Worm (Caenorhabditis elegans) whole organism, L1 larva: Measurements from ENCODE around the gene pnp-1.

Experiments used
- C16A3.4 ChIP-seq: fragments of 150-350 bp; optimal IDR thresholded peaks from 2 replicates; lab custom pipeline; 2014; ENCODE audit warnings: missing biosample characterization, missing genetic modification characterization
- C34B4.2 ChIP-seq: sonication (generic microtip); optimal IDR thresholded peaks from 2 replicates; lab custom pipeline; 2017; ENCODE audit warnings: mild to moderate bottlenecking, missing genetic modification characterization, missing compliant biosample characterization
- F16B12.6 ChIP-seq: fragments of 150-350 bp; optimal IDR thresholded peaks from 2 replicates; lab custom pipeline; 2014; ENCODE audit warnings: missing biosample characterization, missing genetic modification characterization
- Y116A8C.19 ChIP-seq: sonication (generic microtip); optimal IDR thresholded peaks from 2 replicates; lab custom pipeline; 2016; ENCODE audit warnings: missing compliant biosample characterization, missing genetic modification characterization, borderline replicate concordance
- aha-1 ChIP-seq: fragments of 150-350 bp; optimal IDR thresholded peaks from 2 replicates; lab custom pipeline; 2014; ENCODE audit warnings: missing biosample characterization, missing genetic modification characterization
- aly-2 ChIP-seq: fragments of 150-350 bp; optimal IDR thresholded peaks from 2 replicates; lab custom pipeline; 2014; ENCODE audit warnings: missing biosample characterization, missing genetic modification characterization
- blmp-1 ChIP-seq: fragments of 150-350 bp; optimal IDR thresholded peaks from 2 replicates; lab custom pipeline; 2014; ENCODE audit warnings: missing biosample characterization, missing genetic modification characterization
- ceh-63 ChIP-seq: fragments of 200-800 bp; sonication (Bioruptor generic); optimal IDR thresholded peaks from 2 replicates; lab custom pipeline; 2018; ENCODE audit warnings: mild to moderate bottlenecking, missing genetic modification characterization, missing compliant biosample characterization
- ceh-8 ChIP-seq: fragments of 200-800 bp; sonication (Bioruptor generic); optimal IDR thresholded peaks from 2 replicates; lab custom pipeline; 2018; ENCODE audit warnings: mild to moderate bottlenecking, missing genetic modification characterization, moderate library complexity, missing compliant biosample characterization
- ceh-82 ChIP-seq, 3 experiments: fragments of 150-350 bp in 1 of 3; sonication (generic microtip) in 2 of 3; optimal IDR thresholded peaks; 2 replicates each; lab custom pipeline; 2014 to 2017; ENCODE audit warnings: missing biosample characterization in 3 of 3, missing genetic modification characterization in 3 of 3
- ceh-88 ChIP-seq: fragments of 200-800 bp; sonication (Bioruptor generic); IDR thresholded peaks from 2 replicates; pipeline ENCODE4 v1.3.6; 2022; ENCODE audit warnings: missing genetic modification characterization, missing compliant biosample characterization
- ceh-90 ChIP-seq: sonication (generic microtip); optimal IDR thresholded peaks from 2 replicates; lab custom pipeline; 2016; ENCODE audit warnings: missing genetic modification characterization, missing compliant biosample characterization
- dpl-1 ChIP-seq, 3 experiments: fragments of 150-350 bp in 2 of 3; sonication (generic microtip) in 1 of 3; optimal IDR thresholded peaks; 2 replicates each; lab custom pipeline; 2014 to 2017; ENCODE audit warnings: missing biosample characterization in 3 of 3, missing genetic modification characterization in 3 of 3, missing genetic modification reagents in 3 of 3
- efl-1 ChIP-seq, 4 experiments: fragments of 150-350 bp; optimal IDR thresholded peaks in 3 of 4; peaks in 1 of 4; 1 replicate in 1 of 4; 2 replicates in 3 of 4; lab custom pipeline; 2014; ENCODE audit warnings: missing biosample characterization in 2 of 4, missing genetic modification characterization in 2 of 4, missing genetic modification reagents in 2 of 4
- efl-3 ChIP-seq: fragments of 200-800 bp; sonication (Bioruptor generic); optimal IDR thresholded peaks from 2 replicates; lab custom pipeline; 2018; ENCODE audit warnings: mild to moderate bottlenecking, missing genetic modification characterization, missing compliant biosample characterization
- egl-13 ChIP-seq: sonication (generic microtip); optimal IDR thresholded peaks from 2 replicates; lab custom pipeline; 2016; ENCODE audit warnings: missing genotype, missing genetic modification reagents, missing genetic modification characterization, missing compliant biosample characterization
- elt-3 ChIP-seq, 6 experiments: fragments of 150-350 bp in 1 of 6; sonication (generic microtip); optimal IDR thresholded peaks; 2 replicates each; lab custom pipeline; 2017 to 2018; ENCODE audit warnings: missing biosample characterization in 6 of 6, missing genetic modification characterization in 6 of 6, inconsistent platforms in 1 of 6
- ets-5 ChIP-seq: fragments of 200-800 bp; sonication (Bioruptor generic); IDR thresholded peaks from 2 replicates; pipeline ENCODE4 v1.3.6; 2022; ENCODE audit warnings: missing genetic modification characterization, missing compliant biosample characterization
- fkh-4 ChIP-seq: sonication (generic microtip); optimal IDR thresholded peaks from 2 replicates; lab custom pipeline; 2016; ENCODE audit warnings: missing compliant biosample characterization, missing genetic modification characterization, borderline replicate concordance
- fos-1 ChIP-seq: fragments of 150-350 bp; optimal IDR thresholded peaks from 2 replicates; lab custom pipeline; 2014; ENCODE audit warnings: missing biosample characterization, missing genetic modification characterization
- grh-1 ChIP-seq: fragments of 200-800 bp; sonication (Bioruptor generic); IDR thresholded peaks from 2 replicates; pipeline ENCODE4 v1.3.6; 2022; ENCODE audit warnings: missing genetic modification reagents, missing genetic modification characterization, missing compliant biosample characterization
- hlh-4 ChIP-seq: sonication (generic microtip); optimal IDR thresholded peaks from 2 replicates; lab custom pipeline; 2016; ENCODE audit warnings: mild to moderate bottlenecking, missing genetic modification characterization, missing compliant biosample characterization
- hpl-2 ChIP-seq: fragments of 150-350 bp; optimal IDR thresholded peaks from 2 replicates; lab custom pipeline; 2014; ENCODE audit warnings: missing biosample characterization, missing genetic modification reagents, missing genetic modification characterization
- irx-1 ChIP-seq: sonication (generic microtip); optimal IDR thresholded peaks from 2 replicates; lab custom pipeline; 2016; ENCODE audit warnings: missing genetic modification characterization, missing compliant biosample characterization
- lin-13 ChIP-seq: fragments of 150-350 bp; optimal IDR thresholded peaks from 2 replicates; lab custom pipeline; 2014; ENCODE audit warnings: missing biosample characterization, missing genetic modification reagents, missing genetic modification characterization
- lin-15B ChIP-seq: fragments of 150-350 bp; sonication (generic microtip); optimal IDR thresholded peaks from 3 replicates; lab custom pipeline; 2014; ENCODE audit warnings: missing biosample characterization, missing genetic modification characterization
- lsy-2 ChIP-seq, 2 experiments: fragments of 150-350 bp; optimal IDR thresholded peaks; 2 replicates each; lab custom pipeline; 2014; ENCODE audit warnings: missing biosample characterization in 2 of 2, missing genetic modification characterization in 2 of 2
- mdl-1 ChIP-seq, 2 experiments: fragments of 150-350 bp; optimal IDR thresholded peaks; 2 replicates each; lab custom pipeline; 2014 to 2017; ENCODE audit warnings: missing biosample characterization in 2 of 2, missing genetic modification characterization in 2 of 2, inconsistent platforms in 1 of 2
- mep-1 ChIP-seq: fragments of 150-350 bp; optimal IDR thresholded peaks from 2 replicates; lab custom pipeline; 2014; ENCODE audit warnings: missing biosample characterization, missing genetic modification characterization
- nhr-12 ChIP-seq: sonication (generic microtip); optimal IDR thresholded peaks from 2 replicates; lab custom pipeline; 2017; ENCODE audit warnings: missing biosample characterization, missing genetic modification characterization
- nhr-19 ChIP-seq: fragments of 200-800 bp; sonication (Bioruptor generic); conservative IDR thresholded peaks from 2 replicates; pipeline ENCODE4 v1.3.6; 2022; ENCODE audit warnings: missing genetic modification characterization, missing compliant biosample characterization
- nhr-20 ChIP-seq: sonication (generic microtip); optimal IDR thresholded peaks from 2 replicates; lab custom pipeline; 2016; ENCODE audit warnings: mild to moderate bottlenecking, missing genetic modification characterization, missing compliant biosample characterization
- nhr-237 ChIP-seq: fragments of 150-350 bp; optimal IDR thresholded peaks from 2 replicates; lab custom pipeline; 2014; ENCODE audit warnings: missing biosample characterization, missing genetic modification characterization
- nhr-28 ChIP-seq: fragments of 150-350 bp; optimal IDR thresholded peaks from 2 replicates; lab custom pipeline; 2014; ENCODE audit warnings: missing biosample characterization, missing genetic modification characterization
- nhr-47 ChIP-seq: sonication (generic microtip); optimal IDR thresholded peaks from 2 replicates; lab custom pipeline; 2016; ENCODE audit warnings: mild to moderate bottlenecking, missing genetic modification characterization, moderate library complexity, missing compliant biosample characterization
- nhr-71 ChIP-seq: sonication (generic microtip); optimal IDR thresholded peaks from 2 replicates; lab custom pipeline; 2016; ENCODE audit warnings: mild to moderate bottlenecking, missing genetic modification characterization, moderate library complexity, missing compliant biosample characterization
- nhr-76 ChIP-seq: sonication (generic microtip); optimal IDR thresholded peaks from 2 replicates; lab custom pipeline; 2017; ENCODE audit warnings: missing biosample characterization, missing genetic modification characterization
- nhr-77 ChIP-seq: fragments of 150-350 bp; optimal IDR thresholded peaks from 2 replicates; lab custom pipeline; 2014; ENCODE audit warnings: missing biosample characterization, missing genetic modification characterization
- nhr-84 ChIP-seq: sonication (generic microtip); optimal IDR thresholded peaks from 2 replicates; lab custom pipeline; 2017; ENCODE audit warnings: missing biosample characterization, missing genetic modification characterization
- pag-3 ChIP-seq: sonication (generic microtip); optimal IDR thresholded peaks from 2 replicates; lab custom pipeline; 2017; ENCODE audit warnings: missing genetic modification characterization, mild to moderate bottlenecking, missing compliant biosample characterization, antibody characterized with exemption, borderline replicate concordance; ENCODE audit not compliant: insufficient read depth
- pax-3 ChIP-seq: fragments of 200-800 bp; sonication (Bioruptor generic); optimal IDR thresholded peaks from 2 replicates; lab custom pipeline; 2018; ENCODE audit warnings: mild to moderate bottlenecking, missing genetic modification characterization, moderate library complexity, missing compliant biosample characterization
- rnt-1 ChIP-seq: sonication (generic microtip); optimal IDR thresholded peaks from 2 replicates; lab custom pipeline; 2016; ENCODE audit warnings: mild to moderate bottlenecking, missing genetic modification characterization, moderate library complexity, missing compliant biosample characterization
- skn-1 ChIP-seq: fragments of 150-350 bp; optimal IDR thresholded peaks from 2 replicates; lab custom pipeline; 2014; ENCODE audit warnings: missing biosample characterization, missing genetic modification characterization
- snpc-4 ChIP-seq: fragments of 150-350 bp; optimal IDR thresholded peaks from 2 replicates; lab custom pipeline; 2014; ENCODE audit warnings: missing biosample characterization, missing genetic modification characterization
- snu-23 ChIP-seq: sonication (generic microtip); optimal IDR thresholded peaks from 2 replicates; lab custom pipeline; 2016; ENCODE audit warnings: missing genetic modification characterization, missing compliant biosample characterization
- sox-4 ChIP-seq: sonication (generic microtip); optimal IDR thresholded peaks from 2 replicates; lab custom pipeline; 2016; ENCODE audit warnings: missing genetic modification characterization, missing compliant biosample characterization
- sptf-1 ChIP-seq: fragments of 150-350 bp; optimal IDR thresholded peaks from 2 replicates; lab custom pipeline; 2014; ENCODE audit warnings: missing biosample characterization, missing genetic modification characterization
- tbx-2 ChIP-seq: sonication (generic microtip); optimal IDR thresholded peaks from 2 replicates; lab custom pipeline; 2016; ENCODE audit warnings: missing genetic modification characterization, missing compliant biosample characterization
- unc-130 ChIP-seq: fragments of 150-350 bp; optimal IDR thresholded peaks from 2 replicates; lab custom pipeline; 2017; ENCODE audit warnings: missing biosample characterization, missing genetic modification characterization, inconsistent platforms
- unc-86 ChIP-seq: sonication (generic microtip); optimal IDR thresholded peaks from 2 replicates; lab custom pipeline; 2016; ENCODE audit warnings: missing genetic modification characterization, missing compliant biosample characterization
- vab-15 ChIP-seq: sonication (generic microtip); optimal IDR thresholded peaks from 2 replicates; lab custom pipeline; 2017; ENCODE audit warnings: missing genotype, mild to moderate bottlenecking, missing genetic modification characterization, missing compliant biosample characterization
- xbp-1 ChIP-seq: sonication (generic microtip); optimal IDR thresholded peaks from 2 replicates; lab custom pipeline; 2016; ENCODE audit warnings: missing genetic modification characterization, missing compliant biosample characterization
- zag-1 ChIP-seq: fragments of 150-350 bp; optimal IDR thresholded peaks from 2 replicates; lab custom pipeline; 2014; ENCODE audit warnings: missing biosample characterization, missing genetic modification characterization
- ztf-11 ChIP-seq, 2 experiments: sonication (generic microtip); optimal IDR thresholded peaks; 2 replicates each; lab custom pipeline; 2016 to 2017; ENCODE audit warnings: missing genetic modification characterization in 2 of 2, missing biosample characterization in 1 of 2, missing compliant biosample characterization in 1 of 2

The pnp-1 gene

ce11 chrIV:322497-322896, 24.4 kb upstream of the pnp-1 start, which contains the start of gene grl-26:
Gene grl-26, minus strand, starts transcription at chrIV:322814.
- TF ChIP-seq xbp-1 (no peak), fos-1 (no peak), rnt-1 (tag; lab: Kevin White, UChicago) (peak; percentile 66), ceh-82 (tag; optimal IDR thresholded peaks at IDR 0.05; lab: Kevin White, UChicago) (peak in 1 of 3 experiments; percentile 29), lsy-2 (tag; optimal IDR thresholded peaks at IDR 0.05; lab: Kevin White, UChicago) (peak; percentile 35 to 61), F16B12.6 (tag; lab: Kevin White, UChicago) (no peak), pax-3 (tag; lab: Kevin White, UChicago) (no peak), hlh-4 (tag; lab: Kevin White, UChicago) (no peak), vab-15 (tag; lab: Kevin White, UChicago) (no peak), skn-1 (tag; lab: Kevin White, UChicago) (no peak), fkh-4 (no peak), elt-3 (tag; optimal IDR thresholded peaks at IDR 0.05; lab: Kevin White, UChicago) (peak in 1 of 6 experiments; percentile 18), snpc-4 (tag; lab: Kevin White, UChicago) (no peak), sptf-1 (no peak), efl-3 (GFP tag; lab: Kevin White, UChicago) (no peak), egl-13 (no peak), nhr-71 (tag; lab: Kevin White, UChicago) (no peak), lin-13 (GFP tag; lab: Kevin White, UChicago) (peak; percentile 22), tbx-2 (tag; lab: Kevin White, UChicago) (peak; percentile 2), zag-1 (tag; lab: Kevin White, UChicago) (no peak), nhr-19 (GFP tag; lab: Robert Waterston, UW) (peak; percentile 45), nhr-84 (tag; lab: Kevin White, UChicago) (no peak), nhr-77 (peak; percentile 36), nhr-20 (tag; lab: Kevin White, UChicago) (peak; percentile 34), sox-4 (no peak), irx-1 (tag; lab: Kevin White, UChicago) (no peak), aha-1 (tag; lab: Kevin White, UChicago) (no peak), ceh-90 (tag; lab: Kevin White, UChicago) (no peak), ceh-8 (GFP tag; lab: Kevin White, UChicago) (no peak), nhr-76 (tag; lab: Kevin White, UChicago) (no peak), grh-1 (no peak), ztf-11 (tag; optimal IDR thresholded peaks at IDR 0.05; lab: Kevin White, UChicago) (no peak), blmp-1 (tag; lab: Kevin White, UChicago) (peak; percentile 26), unc-130 (no peak), ceh-88 (GFP tag; lab: Robert Waterston, UW) (no peak), C16A3.4 (tag; lab: Kevin White, UChicago) (peak; percentile 68), lin-15B (tag; lab: Kevin White, UChicago) (no peak), mep-1 (peak; percentile 56), nhr-28 (tag; lab: Kevin White, UChicago) (no peak), ets-5 (GFP tag; lab: Robert Waterston, UW) (no peak), Y116A8C.19 (no peak), unc-86 (no peak), aly-2 (tag; lab: Kevin White, UChicago) (no peak), pag-3 (tag; lab: Kevin White, UChicago) (no peak), hpl-2 (no peak), efl-1 (optimal IDR thresholded peaks at IDR 0.05; lab: Kevin White, UChicago) (peak in 1 of 2 experiments; percentile 35), efl-1 (GFP tag; optimal IDR thresholded peaks at IDR 0.05 in 1 of 2; lab: Kevin White, UChicago) (peak; percentile 12 to 80), mdl-1 (tag; optimal IDR thresholded peaks at IDR 0.05; lab: Kevin White, UChicago) (peak in 1 of 2 experiments; percentile 30), snu-23 (GFP tag; lab: Kevin White, UChicago) (peak; percentile 60), nhr-47 (peak; percentile 35), C34B4.2 (no peak), nhr-237 (tag; lab: Kevin White, UChicago) (no peak), dpl-1 (GFP tag; optimal IDR thresholded peaks at IDR 0.05; lab: Kevin White, UChicago) (peak in 1 of 3 experiments; percentile 34), ceh-63 (GFP tag; lab: Kevin White, UChicago) (no peak), nhr-12 (tag; lab: Kevin White, UChicago) (no peak)
